Fruit fly (Drosophila melanogaster) Kc167 (cell line): Measurements from ENCODE around the gene tadr.

ENCODE experiments used
- Myc ChIP-seq: fragments of >200 bp; optimal IDR thresholded peaks from 2 replicates; lab custom pipeline; 2017; ENCODE audit warnings: missing external identifiers
- Sin3A ChIP-seq: fragments of >200 bp; optimal IDR thresholded peaks from 2 replicates; lab custom pipeline; 2018; ENCODE audit warnings: missing external identifiers
- h ChIP-seq: fragments of >200 bp; optimal IDR thresholded peaks from 3 replicates; lab custom pipeline; 2018; ENCODE audit warnings: missing external identifiers
- insv ChIP-seq: fragments of >200 bp; optimal IDR thresholded peaks from 3 replicates; lab custom pipeline; 2018; ENCODE audit warnings: missing external identifiers
- psq ChIP-seq: fragments of >200 bp; optimal IDR thresholded peaks from 2 replicates; lab custom pipeline; 2017; ENCODE audit warnings: missing external identifiers
- ttk ChIP-seq: sonication (Bioruptor generic); optimal IDR thresholded peaks from 2 replicates; lab custom pipeline; 2017; ENCODE audit warnings: missing external identifiers

The tadr gene

dm6 chr2L:21075105-21075504 lies at the start of gene tadr:
Gene tadr, plus strand, starts transcription at chr2L:21075405.
- no peak for TF ChIP-seq Sin3A (lab: Kevin White, UChicago)
- TF ChIP-seq ttk (lab: Kevin White, UChicago): no peak
- TF ChIP-seq insv (lab: Kevin White, UChicago): no peak
- TF ChIP-seq psq (lab: Kevin White, UChicago): no peak
- TF ChIP-seq Myc (lab: Kevin White, UChicago): no peak
- TF ChIP-seq h (lab: Kevin White, UChicago): no peak

dm6 chr2L:21026597-21026996 lies 48.6 kb upstream of the tadr start:
- TF ChIP-seq Myc (lab: Kevin White, UChicago) (no peak), h (lab: Kevin White, UChicago) (no peak), insv (lab: Kevin White, UChicago) (no peak), ttk (lab: Kevin White, UChicago) (no peak), Sin3A (lab: Kevin White, UChicago) (no peak), psq (lab: Kevin White, UChicago) (no peak)

DNA sequence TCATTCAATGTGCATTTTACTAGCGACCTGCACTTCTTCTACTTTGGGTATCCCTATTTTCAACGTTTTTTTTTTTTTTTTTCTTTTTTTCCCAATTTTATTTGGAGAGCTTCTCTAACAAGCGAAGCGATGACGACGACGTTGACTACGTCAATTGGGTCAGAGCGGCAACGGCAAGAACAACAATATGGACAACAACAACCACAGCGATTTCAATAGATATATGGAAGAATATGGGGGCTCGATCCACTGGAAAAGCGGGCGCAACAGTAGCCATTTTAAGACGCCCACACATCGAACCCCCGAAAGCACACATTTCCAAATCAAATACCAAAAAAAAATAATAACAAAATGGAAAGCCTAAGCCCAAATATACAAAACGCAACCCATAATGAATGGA lies 46.1 kb upstream of the tadr start:
- TF ChIP-seq Myc (lab: Kevin White, UChicago): no peak
- TF ChIP-seq insv (lab: Kevin White, UChicago): no peak
- no peak for TF ChIP-seq h (lab: Kevin White, UChicago)
- TF ChIP-seq ttk (lab: Kevin White, UChicago): no peak
- no peak for TF ChIP-seq Sin3A (lab: Kevin White, UChicago)
- no peak for TF ChIP-seq psq (lab: Kevin White, UChicago)

- no peak for TF ChIP-seq ttk (lab: Kevin White, UChicago)
- no peak for TF ChIP-seq insv (lab: Kevin White, UChicago)
- TF ChIP-seq h (lab: Kevin White, UChicago): no peak
- TF ChIP-seq Myc (lab: Kevin White, UChicago): no peak
- no peak for TF ChIP-seq Sin3A (lab: Kevin White, UChicago)
- TF ChIP-seq psq (lab: Kevin White, UChicago): no peak
These were observed 45.5 kb upstream of the tadr start for dm6 chr2L:21029749-21030148.

DNA sequence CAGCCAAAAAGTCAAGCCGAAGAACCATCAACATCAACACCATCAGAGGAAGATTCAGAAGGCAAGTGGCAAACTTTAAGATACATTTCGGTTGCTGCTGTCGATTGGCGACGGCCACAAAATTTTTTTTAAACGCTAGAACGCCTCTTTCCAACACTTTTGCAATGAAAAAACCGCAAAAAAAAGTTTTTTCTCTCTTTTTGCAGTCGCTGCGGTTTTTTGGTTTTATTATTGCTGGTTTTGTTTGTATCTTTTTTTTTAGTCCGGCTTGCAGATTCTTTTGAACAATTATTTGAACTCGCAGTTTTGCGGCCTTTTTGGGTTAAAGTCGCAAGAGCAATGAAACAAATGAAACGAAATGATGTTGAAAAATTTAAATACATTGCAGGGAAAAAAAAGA lies 45.0 kb upstream of the tadr start:
- TF ChIP-seq ttk (lab: Kevin White, UChicago): no peak
- no peak for TF ChIP-seq h (lab: Kevin White, UChicago)
- TF ChIP-seq insv (lab: Kevin White, UChicago): no peak
- TF ChIP-seq Myc (lab: Kevin White, UChicago): no peak
- no peak for TF ChIP-seq psq (lab: Kevin White, UChicago)
- no peak for TF ChIP-seq Sin3A (lab: Kevin White, UChicago)

dm6 chr2L:21033315-21033714 lies 41.9 kb upstream of the tadr start:
- no peak for TF ChIP-seq insv (lab: Kevin White, UChicago)
- TF ChIP-seq Sin3A (lab: Kevin White, UChicago): no peak
- TF ChIP-seq ttk (lab: Kevin White, UChicago): no peak
- TF ChIP-seq Myc (lab: Kevin White, UChicago): no peak
- TF ChIP-seq h (lab: Kevin White, UChicago): no peak
- TF ChIP-seq psq (lab: Kevin White, UChicago): no peak

- no peak for TF ChIP-seq h (lab: Kevin White, UChicago)
- no peak for TF ChIP-seq insv (lab: Kevin White, UChicago)
- no peak for TF ChIP-seq psq (lab: Kevin White, UChicago)
These were observed 40.8 kb upstream of the tadr start for dm6 chr2L:21034388-21034787.

DNA sequence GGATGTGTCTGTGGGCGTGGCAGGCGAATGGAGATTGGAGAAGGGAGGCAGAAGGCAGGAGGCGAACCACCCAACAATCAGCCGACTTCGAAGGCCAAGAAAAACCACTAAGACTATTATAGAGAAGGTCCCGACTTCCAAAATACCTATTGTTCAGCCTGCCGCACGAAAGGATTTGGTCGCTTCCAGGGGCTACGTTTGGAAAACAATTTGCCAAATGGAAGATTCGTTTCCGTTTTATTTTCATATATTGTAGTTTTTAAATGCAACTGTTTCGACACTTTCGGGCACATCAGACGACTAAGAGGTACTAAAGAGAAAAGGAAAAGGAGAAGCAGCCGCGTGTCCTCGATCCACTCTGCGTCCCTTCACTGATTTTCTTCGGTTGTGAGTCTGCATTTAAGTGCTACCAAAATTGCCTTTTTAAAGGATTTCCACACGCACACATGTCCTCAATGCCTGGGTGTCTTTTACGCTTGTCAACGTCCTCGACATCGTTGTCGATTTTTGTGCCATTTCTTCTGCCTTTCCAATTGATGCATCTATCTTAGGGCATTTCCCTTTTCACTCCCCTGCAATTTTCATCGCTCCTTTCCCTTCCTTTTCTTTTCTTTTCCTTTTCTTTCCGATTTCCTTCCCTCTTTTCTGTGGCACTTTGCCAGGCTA lies 39.4 kb upstream of the tadr start:
- TF ChIP-seq insv (lab: Kevin White, UChicago) (no peak), Sin3A (lab: Kevin White, UChicago) (no peak), psq (lab: Kevin White, UChicago) (no peak), Myc (lab: Kevin White, UChicago) (no peak), h (lab: Kevin White, UChicago) (no peak), ttk (lab: Kevin White, UChicago) (no peak)

DNA sequence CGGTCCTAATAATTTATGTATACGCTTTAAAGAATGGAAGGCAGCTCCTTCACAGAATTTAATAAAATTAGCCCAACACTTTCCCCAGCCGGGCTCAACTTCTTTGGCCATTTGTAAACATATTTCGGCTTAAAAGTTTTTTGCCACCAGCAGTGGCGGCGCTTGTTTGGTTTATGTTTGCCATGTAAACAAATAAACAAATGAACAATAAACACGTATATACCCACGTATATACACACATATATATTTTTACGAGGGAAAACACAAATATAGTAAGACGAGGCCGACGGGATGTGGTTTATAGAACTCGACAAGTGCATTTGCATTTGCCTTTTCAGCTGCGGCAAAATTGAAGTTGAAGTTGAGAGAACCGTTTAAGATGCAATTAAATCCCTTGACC lies 37.5 kb upstream of the tadr start:
- TF ChIP-seq insv (lab: Kevin White, UChicago) (no peak), ttk (lab: Kevin White, UChicago) (no peak), Sin3A (lab: Kevin White, UChicago) (no peak), Myc (lab: Kevin White, UChicago) (no peak), h (lab: Kevin White, UChicago) (no peak), psq (lab: Kevin White, UChicago) (no peak)

DNA sequence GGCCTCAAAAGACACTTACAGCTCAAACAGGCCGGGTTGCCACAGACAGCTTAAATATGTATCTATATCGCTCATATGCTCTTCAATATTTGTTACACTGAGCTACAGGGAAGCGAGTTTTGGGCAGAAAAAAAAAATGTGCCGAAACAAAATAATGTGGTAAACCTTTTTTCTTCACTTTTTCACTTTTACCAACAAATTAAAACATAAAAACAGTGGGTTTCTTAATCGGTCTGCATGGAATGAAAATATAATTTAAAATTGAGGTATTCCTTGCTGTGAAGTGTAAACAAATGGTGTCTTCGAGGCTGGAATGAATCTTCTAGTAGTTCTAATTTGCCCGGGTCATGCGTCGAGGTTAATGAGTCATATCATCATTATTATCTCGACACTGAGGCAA lies 36.5 kb upstream of the tadr start:
- TF ChIP-seq insv (lab: Kevin White, UChicago) (no peak), Myc (lab: Kevin White, UChicago) (no peak)

DNA sequence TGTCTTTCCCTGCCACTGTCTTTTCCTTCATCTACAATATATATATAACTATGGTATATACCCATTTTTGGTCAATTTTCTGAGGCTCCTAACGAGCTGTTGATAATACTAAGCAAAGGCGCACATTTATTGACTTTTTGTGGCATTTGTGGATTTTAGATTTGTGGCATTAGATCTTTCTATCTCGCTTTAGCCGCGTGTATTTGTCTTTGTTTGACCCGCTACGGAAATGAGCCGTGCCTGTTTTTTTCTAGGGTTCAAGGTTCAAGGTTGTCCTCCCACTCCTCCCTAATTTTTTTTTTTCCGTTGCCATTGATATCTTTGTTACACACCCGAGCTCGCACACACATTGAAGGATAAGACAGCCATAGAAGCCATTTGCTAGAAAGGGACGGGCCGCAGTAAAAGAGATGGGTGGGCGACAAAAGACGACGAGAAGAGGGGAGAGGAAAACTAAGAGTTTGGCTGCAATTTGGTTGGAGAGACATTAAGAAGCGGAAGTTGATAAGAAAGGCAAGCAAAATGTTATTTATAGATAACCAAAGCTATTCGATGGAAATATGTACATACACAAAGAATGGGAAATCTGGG lies 35.5 kb upstream of the tadr start:
- no peak for TF ChIP-seq Myc (lab: Kevin White, UChicago)
- no peak for TF ChIP-seq h (lab: Kevin White, UChicago)
- no peak for TF ChIP-seq ttk (lab: Kevin White, UChicago)
- no peak for TF ChIP-seq insv (lab: Kevin White, UChicago)
- TF ChIP-seq Sin3A (lab: Kevin White, UChicago): no peak
- no peak for TF ChIP-seq psq (lab: Kevin White, UChicago)

- TF ChIP-seq psq (lab: Kevin White, UChicago): no peak
- no peak for TF ChIP-seq h (lab: Kevin White, UChicago)
- no peak for TF ChIP-seq Sin3A (lab: Kevin White, UChicago)
- no peak for TF ChIP-seq insv (lab: Kevin White, UChicago)
- TF ChIP-seq Myc (lab: Kevin White, UChicago): no peak
- no peak for TF ChIP-seq ttk (lab: Kevin White, UChicago)
These were observed 34.5 kb upstream of the tadr start for dm6 chr2L:21040719-21041118.
